Worm (Caenorhabditis elegans): Measurements from ENCODE around the gene srw-67.

DNA sequence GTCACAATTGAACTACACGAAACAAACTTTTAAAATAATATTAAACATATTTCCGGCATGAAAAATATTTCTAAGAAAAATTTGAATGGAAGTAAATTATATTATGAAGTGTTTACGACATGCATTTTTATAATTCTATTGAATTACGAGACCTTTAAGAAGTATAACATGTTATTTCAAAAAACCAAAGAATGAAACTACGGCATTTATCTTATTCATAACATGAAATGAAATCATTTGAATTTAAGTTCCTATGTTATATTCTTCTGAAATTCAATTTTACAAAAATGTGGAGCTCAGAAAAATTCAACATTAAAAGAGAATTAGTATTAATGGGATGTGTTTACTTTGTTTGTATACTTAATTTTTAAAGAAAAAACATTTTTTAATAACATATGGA, 13.6 kb downstream of the srw-67 start, which contains the start of gene srw-71:
- no peak for TF ChIP-seq ets-7 (tag; optimal IDR thresholded peaks at IDR 0.05)
- TF ChIP-seq hnd-1 (tag; optimal IDR thresholded peaks at IDR 0.05) = no peak
- TF ChIP-seq sea-1 (GFP tag; conservative IDR thresholded peaks at IDR 0.05) = no peak
- TF ChIP-seq scrt-1 (GFP tag; IDR thresholded peaks at IDR 0.05) = no peak
- TF ChIP-seq tra-4 (tag; optimal IDR thresholded peaks at IDR 0.05) = no peak
- TF ChIP-seq tbx-11 (GFP tag; IDR thresholded peaks at IDR 0.05) = no peak
